Fruit fly (Drosophila melanogaster) whole organism, wandering third instar larva: Measurements from ENCODE around the gene CG3857.

Source experiments
- Abd-B ChIP-seq: fragments of >200 bp; optimal IDR thresholded peaks from 2 replicates; lab custom pipeline; 2017; ENCODE audit warnings: missing biosample characterization, missing genetic modification characterization
- CG9705 ChIP-seq: fragments of 200-800 bp; sonication (Bioruptor generic); optimal IDR thresholded peaks from 2 replicates; lab custom pipeline; 2018; ENCODE audit warnings: missing biosample characterization, mild to moderate bottlenecking, missing genetic modification characterization
- CrebA ChIP-seq: fragments of 200-800 bp; sonication (Bioruptor generic); optimal IDR thresholded peaks from 2 replicates; lab custom pipeline; 2016; ENCODE audit warnings: missing biosample characterization, mild to moderate bottlenecking, missing genetic modification characterization, borderline replicate concordance
- Dfd ChIP-seq: fragments of >200 bp; optimal IDR thresholded peaks from 2 replicates; lab custom pipeline; 2017; ENCODE audit warnings: missing biosample characterization, missing genetic modification characterization
- GATAd ChIP-seq: sonication (Bioruptor generic); optimal IDR thresholded peaks from 2 replicates; lab custom pipeline; 2016; ENCODE audit warnings: missing biosample characterization, missing genetic modification characterization
- HLH106 ChIP-seq: fragments of 200-800 bp; optimal IDR thresholded peaks from 3 replicates; lab custom pipeline; 2019; ENCODE audit warnings: missing biosample characterization, mild to moderate bottlenecking, missing genetic modification characterization, moderate library complexity
- Hnf4 ChIP-seq: fragments of 200-800 bp; sonication (Bioruptor generic); optimal IDR thresholded peaks from 2 replicates; lab custom pipeline; 2016; ENCODE audit warnings: missing biosample characterization, mild to moderate bottlenecking, missing genetic modification characterization
- Hr83 ChIP-seq: fragments of 200-300 bp; sonication (Bioruptor generic); optimal IDR thresholded peaks from 2 replicates; lab custom pipeline; 2016; ENCODE audit warnings: missing biosample characterization, mild to moderate bottlenecking, missing genetic modification characterization, moderate library complexity; ENCODE audit not compliant: poor library complexity, severe bottlenecking
- Jra ChIP-seq: sonication (Bioruptor generic); optimal IDR thresholded peaks from 2 replicates; lab custom pipeline; 2016; ENCODE audit warnings: missing biosample characterization, missing genetic modification characterization
- Mio ChIP-seq: sonication (Bioruptor generic); optimal IDR thresholded peaks from 2 replicates; lab custom pipeline; 2016; ENCODE audit warnings: missing biosample characterization, missing genetic modification characterization
- Myc ChIP-seq: fragments of >200 bp; optimal IDR thresholded peaks from 2 replicates; lab custom pipeline; 2017
- N ChIP-seq: fragments of >200 bp; optimal IDR thresholded peaks from 2 replicates; lab custom pipeline; 2018; ENCODE audit warnings: missing biosample characterization, missing external identifiers, missing genetic modification characterization
- OdsH ChIP-seq: fragments of 200-800 bp; sonication (Bioruptor generic); optimal IDR thresholded peaks from 2 replicates; lab custom pipeline; 2016; ENCODE audit warnings: missing biosample characterization, mild to moderate bottlenecking, missing genetic modification characterization
- Rel ChIP-seq, 2 experiments: fragments of 200-800 bp; sonication (Bioruptor generic) in 1 of 2; optimal IDR thresholded peaks; 2 replicates in 1 of 2; 3 replicates in 1 of 2; lab custom pipeline; 2016 to 2019; ENCODE audit warnings: mild to moderate bottlenecking in 2 of 2, missing biosample characterization in 2 of 2, missing genetic modification characterization in 2 of 2, moderate library complexity in 1 of 2
- Sp1 ChIP-seq: fragments of 200-800 bp; sonication (Bioruptor generic); optimal IDR thresholded peaks from 3 replicates; lab custom pipeline; 2019; ENCODE audit warnings: missing biosample characterization, mild to moderate bottlenecking, missing genetic modification characterization, moderate library complexity
- Vsx2 ChIP-seq: fragments of 200-300, 225-300 bp; sonication (Bioruptor generic); optimal IDR thresholded peaks from 2 replicates; lab custom pipeline; 2018; ENCODE audit warnings: missing biosample characterization, missing genetic modification characterization; ENCODE audit not compliant: partially characterized antibody
- br ChIP-seq: fragments of 200-800 bp; sonication (Bioruptor generic); optimal IDR thresholded peaks from 2 replicates; lab custom pipeline; 2016; ENCODE audit warnings: missing biosample characterization, missing genetic modification characterization
- brk ChIP-seq: fragments of 200-800 bp; sonication (Bioruptor generic); optimal IDR thresholded peaks from 2 replicates; lab custom pipeline; 2016; ENCODE audit warnings: missing biosample characterization, mild to moderate bottlenecking, missing genetic modification characterization
- dl ChIP-seq, 2 experiments: fragments of 175-275, 200-275 bp in 1 of 2; fragments of 200-275 bp in 1 of 2; sonication (Bioruptor generic); optimal IDR thresholded peaks; lab custom pipeline; 2018; ENCODE audit warnings: mild to moderate bottlenecking in 2 of 2, missing biosample characterization in 2 of 2, missing genetic modification characterization in 2 of 2, moderate library complexity in 2 of 2; ENCODE audit not compliant: partially characterized antibody in 2 of 2, insufficient read depth in 1 of 2
- dmrt93B ChIP-seq: fragments of 200-800 bp; sonication (Bioruptor generic); optimal IDR thresholded peaks from 2 replicates; lab custom pipeline; 2018; ENCODE audit warnings: missing biosample characterization, mild to moderate bottlenecking, missing genetic modification characterization
- dsf ChIP-seq: sonication (Bioruptor generic); optimal IDR thresholded peaks from 2 replicates; lab custom pipeline; 2016; ENCODE audit warnings: missing biosample characterization, missing genetic modification characterization, borderline replicate concordance
- ey ChIP-seq: fragments of 200-800 bp; sonication (Bioruptor generic); optimal IDR thresholded peaks from 2 replicates; lab custom pipeline; 2016; ENCODE audit warnings: missing biosample characterization, missing genetic modification characterization
- foxo ChIP-seq, 2 experiments: fragments of 200-800 bp; sonication (Bioruptor generic); optimal IDR thresholded peaks; 2 replicates in 1 of 2; 3 replicates in 1 of 2; lab custom pipeline; 2016 to 2017; ENCODE audit warnings: missing biosample characterization in 2 of 2, missing genetic modification characterization in 2 of 2
- fru ChIP-seq: fragments of 200-800 bp; sonication (Bioruptor generic); optimal IDR thresholded peaks from 3 replicates; lab custom pipeline; 2016; ENCODE audit warnings: missing biosample characterization, mild to moderate bottlenecking, missing genetic modification characterization
- h ChIP-seq: fragments of 200-800 bp; sonication (Bioruptor generic); optimal IDR thresholded peaks from 3 replicates; lab custom pipeline; 2016; ENCODE audit warnings: missing biosample characterization, mild to moderate bottlenecking, missing genetic modification characterization
- jim ChIP-seq: fragments of 175-275, 200-325 bp; sonication (Bioruptor generic); optimal IDR thresholded peaks from 2 replicates; lab custom pipeline; 2016; ENCODE audit warnings: missing biosample characterization, mild to moderate bottlenecking, missing genetic modification characterization
- lola ChIP-seq: fragments of >200 bp; optimal IDR thresholded peaks from 2 replicates; lab custom pipeline; 2017; ENCODE audit warnings: missing biosample characterization, missing genetic modification characterization
- pan ChIP-seq: fragments of >200 bp; optimal IDR thresholded peaks from 2 replicates; lab custom pipeline; 2017
- psq ChIP-seq: fragments of 200-800 bp; sonication (Bioruptor generic); optimal IDR thresholded peaks from 3 replicates; lab custom pipeline; 2017; ENCODE audit warnings: missing biosample characterization, mild to moderate bottlenecking, missing genetic modification characterization, moderate library complexity
- rgr ChIP-seq: fragments of 200-800 bp; sonication (Bioruptor generic); optimal IDR thresholded peaks from 3 replicates; lab custom pipeline; 2016; ENCODE audit warnings: missing biosample characterization, mild to moderate bottlenecking, missing genetic modification characterization
- sage ChIP-seq: fragments of 200-800 bp; sonication (Bioruptor generic); optimal IDR thresholded peaks from 2 replicates; lab custom pipeline; 2016; ENCODE audit warnings: missing biosample characterization, mild to moderate bottlenecking, missing genetic modification characterization
- sv ChIP-seq: fragments of 200-800 bp; sonication (Bioruptor generic); optimal IDR thresholded peaks from 3 replicates; lab custom pipeline; 2016; ENCODE audit warnings: missing biosample characterization, missing genetic modification characterization
- tai ChIP-seq: sonication (Bioruptor generic); optimal IDR thresholded peaks from 2 replicates; lab custom pipeline; 2016; ENCODE audit warnings: missing biosample characterization, missing genetic modification characterization
- usp ChIP-seq: fragments of >200 bp; optimal IDR thresholded peaks from 2 replicates; lab custom pipeline; 2017; ENCODE audit warnings: missing biosample characterization, missing genetic modification characterization
- woc ChIP-seq: sonication (Bioruptor generic); optimal IDR thresholded peaks from 2 replicates; lab custom pipeline; 2016; ENCODE audit warnings: missing biosample characterization, mild to moderate bottlenecking, missing genetic modification characterization

The CG3857 gene

dm6 chrX:1940020-1940419 lies at the start of gene CG3857, which contains the start of gene CG3587:
TSS of gene CG3857 (minus strand) at chrX:1940040.
TSS of gene CG3587 (plus strand) at chrX:1940307.
- TF ChIP-seq Myc (lab: Kevin White, UChicago) (peak; percentile 99), Vsx2 (GFP tag; lab: Kevin White, UChicago) (no peak), N (no peak), usp (GFP tag; lab: Kevin White, UChicago) (no peak), sage (no peak), pan (lab: Kevin White, UChicago) (no peak), dmrt93B (GFP tag; lab: Kevin White, UChicago) (peak; percentile 69), woc (GFP tag; lab: Kevin White, UChicago) (peak; percentile 96), psq (GFP tag; lab: Kevin White, UChicago) (peak; percentile 74), Hnf4 (peak; percentile 82), Sp1 (GFP tag; lab: Kevin White, UChicago) (peak; percentile 79), foxo (GFP tag; optimal IDR thresholded peaks at IDR 0.05; lab: Kevin White, UChicago) (peak in 1 of 2 experiments; percentile 83), fru (peak; percentile 80), rgr (GFP tag; lab: Kevin White, UChicago) (peak; percentile 84), brk (GFP tag; lab: Kevin White, UChicago) (no peak), h (peak; percentile 86), sv (GFP tag; lab: Kevin White, UChicago) (peak; percentile 83), dsf (GFP tag; lab: Kevin White, UChicago) (peak; percentile 53), Hr83 (peak; percentile 18), CrebA (GFP tag; lab: Kevin White, UChicago) (no peak), Abd-B (GFP tag; lab: Kevin White, UChicago) (no peak), Jra (GFP tag; lab: Kevin White, UChicago) (peak; percentile 60), Rel (GFP tag; optimal IDR thresholded peaks at IDR 0.05; lab: Kevin White, UChicago) (no peak), Rel (tag; optimal IDR thresholded peaks at IDR 0.05; lab: Kevin White, UChicago) (peak; percentile 34), br (GFP tag; lab: Kevin White, UChicago) (peak; percentile 82), CG9705 (GFP tag; lab: Kevin White, UChicago) (peak; percentile 61), dl (GFP tag; optimal IDR thresholded peaks at IDR 0.05; lab: Kevin White, UChicago; ENCODE audit: insufficient read depth in 1 of 2, partially characterized antibody in 2 of 2) (no peak), ey (GFP tag; lab: Kevin White, UChicago) (peak; percentile 81), HLH106 (tag; lab: Kevin White, UChicago) (peak; percentile 79), OdsH (GFP tag; lab: Kevin White, UChicago) (peak; percentile 71), GATAd (peak; percentile 62)

dm6 chrX:1988673-1989072 lies 48.8 kb upstream of the CG3857 start:
- TF ChIP-seq lola (no peak), pan (lab: Kevin White, UChicago) (no peak), Mio (no peak), tai (GFP tag; lab: Kevin White, UChicago) (no peak), HLH106 (tag; lab: Kevin White, UChicago) (no peak), fru (no peak), sv (GFP tag; lab: Kevin White, UChicago) (no peak), Jra (GFP tag; lab: Kevin White, UChicago) (no peak), foxo (GFP tag; optimal IDR thresholded peaks at IDR 0.05; lab: Kevin White, UChicago) (no peak), br (GFP tag; lab: Kevin White, UChicago) (no peak), CrebA (GFP tag; lab: Kevin White, UChicago) (no peak), Abd-B (GFP tag; lab: Kevin White, UChicago) (no peak), psq (GFP tag; lab: Kevin White, UChicago) (no peak), h (no peak), Dfd (GFP tag; lab: Kevin White, UChicago) (no peak), woc (GFP tag; lab: Kevin White, UChicago) (no peak)

- TF ChIP-seq pan (lab: Kevin White, UChicago) (no peak), lola (no peak), jim (GFP tag; lab: Kevin White, UChicago) (no peak), dmrt93B (GFP tag; lab: Kevin White, UChicago) (no peak), GATAd (no peak)
Measured at dm6 chrX:1985516-1985915, 45.7 kb upstream of the CG3857 start.
